Fruit fly (Drosophila melanogaster) whole organism, prepupa: ENCODE data around the gene CG34175.

Experiments
- Blimp-1 ChIP-seq: fragments of 200-800 bp; sonication (Bioruptor generic); optimal IDR thresholded peaks from 3 replicates; lab custom pipeline; 2017; ENCODE audit warnings: missing biosample characterization, missing genetic modification characterization, mild to moderate bottlenecking, moderate library complexity, missing genetic modification reagents
- CG10631 ChIP-seq: fragments of 200-800 bp; sonication (Bioruptor generic); optimal IDR thresholded peaks from 2 replicates; lab custom pipeline; 2016; ENCODE audit warnings: missing biosample characterization, missing genetic modification characterization
- CG10669 ChIP-seq: fragments of 200-800 bp; sonication (Bioruptor generic); optimal IDR thresholded peaks from 3 replicates; lab custom pipeline; 2018; ENCODE audit warnings: missing biosample characterization, mild to moderate bottlenecking, missing genetic modification characterization, moderate library complexity
- CG15336 ChIP-seq: fragments of 200-800 bp; sonication (Bioruptor generic); IDR thresholded peaks from 2 replicates; pipeline ENCODE4 v1.3.6; 2022; ENCODE audit warnings: missing biosample characterization, missing genetic modification characterization
- CG3032 ChIP-seq: fragments of 200-800 bp; optimal IDR thresholded peaks from 2 replicates; lab custom pipeline; 2019; ENCODE audit warnings: missing biosample characterization, mild to moderate bottlenecking, missing genetic modification characterization, moderate library complexity
- CG32006 ChIP-seq: fragments of 200-800 bp; sonication (Bioruptor generic); optimal IDR thresholded peaks from 3 replicates; lab custom pipeline; 2017; ENCODE audit warnings: missing biosample characterization, mild to moderate bottlenecking, missing genetic modification characterization
- CG34406 ChIP-seq: fragments of 200-800 bp; sonication (Bioruptor generic); optimal IDR thresholded peaks from 3 replicates; lab custom pipeline; 2016; ENCODE audit warnings: missing biosample characterization, missing genetic modification characterization
- CG4318 ChIP-seq: fragments of 200-800 bp; sonication (Bioruptor generic); optimal IDR thresholded peaks from 3 replicates; lab custom pipeline; 2017; ENCODE audit warnings: missing biosample characterization, mild to moderate bottlenecking, missing genetic modification characterization
- CG6163 ChIP-seq: fragments of 200-800 bp; sonication (Bioruptor generic); IDR thresholded peaks from 3 replicates; pipeline ENCODE4 v1.3.6; 2022; ENCODE audit warnings: missing biosample characterization, missing genetic modification characterization
- CG6808 ChIP-seq: fragments of 200-800 bp; sonication (Bioruptor generic); optimal IDR thresholded peaks from 3 replicates; lab custom pipeline; 2017; ENCODE audit warnings: missing biosample characterization, missing genetic modification characterization, mild to moderate bottlenecking, moderate library complexity, missing genetic modification reagents
- CG8119 ChIP-seq: fragments of 200-800 bp; sonication (Bioruptor generic); IDR thresholded peaks from 3 replicates; pipeline ENCODE4 v1.3.6; 2022; ENCODE audit warnings: missing biosample characterization, missing genetic modification characterization
- CG9139 ChIP-seq: fragments of 200-800 bp; sonication (Bioruptor generic); optimal IDR thresholded peaks from 3 replicates; lab custom pipeline; 2017; ENCODE audit warnings: missing biosample characterization, mild to moderate bottlenecking, missing genetic modification characterization
- Eip78C ChIP-seq: fragments of 200-800 bp; sonication (Bioruptor generic); peaks from one replicate; lab custom pipeline; 2016; ENCODE audit warnings: missing biosample characterization, missing genetic modification characterization
- Eip93F ChIP-seq: fragments of 200-800 bp; sonication (Bioruptor generic); optimal IDR thresholded peaks from 2 replicates; lab custom pipeline; 2016; ENCODE audit warnings: missing biosample characterization, mild to moderate bottlenecking, missing genetic modification characterization
- Ets21C ChIP-seq: fragments of 200-800 bp; sonication (Bioruptor generic); optimal IDR thresholded peaks from 3 replicates; lab custom pipeline; 2016; ENCODE audit warnings: missing biosample characterization, missing genetic modification characterization
- Gug ChIP-seq: fragments of 200-800 bp; sonication (Bioruptor generic); IDR thresholded peaks from 2 replicates; pipeline ENCODE4 v1.3.6; 2022; ENCODE audit warnings: missing biosample characterization, missing genetic modification characterization
- Hr38 ChIP-seq: sonication (Bioruptor generic); optimal IDR thresholded peaks from 2 replicates; lab custom pipeline; 2016; ENCODE audit warnings: missing biosample characterization, missing genetic modification characterization
- Hr39 ChIP-seq: fragments of 200-800 bp; sonication (Bioruptor generic); optimal IDR thresholded peaks from 2 replicates; lab custom pipeline; 2016; ENCODE audit warnings: missing biosample characterization, missing genetic modification characterization
- Lpt ChIP-seq: fragments of 200-800 bp; sonication (Bioruptor generic); optimal IDR thresholded peaks from 3 replicates; lab custom pipeline; 2016; ENCODE audit warnings: missing biosample characterization, missing genetic modification characterization
- Met ChIP-seq: fragments of 200-800 bp; sonication (Bioruptor generic); optimal IDR thresholded peaks from 3 replicates; lab custom pipeline; 2016; ENCODE audit warnings: missing biosample characterization, missing genetic modification characterization
- Smox ChIP-seq: fragments of 200-800 bp; sonication (Bioruptor generic); optimal IDR thresholded peaks from 3 replicates; lab custom pipeline; 2016; ENCODE audit warnings: missing biosample characterization, missing genetic modification characterization
- Sox102F ChIP-seq: fragments of 200-800 bp; sonication (Bioruptor generic); optimal IDR thresholded peaks from 2 replicates; lab custom pipeline; 2016; ENCODE audit warnings: missing biosample characterization, mild to moderate bottlenecking, missing genetic modification characterization
- Sox14 ChIP-seq: fragments of 200-800 bp; sonication (Bioruptor generic); optimal IDR thresholded peaks from 3 replicates; lab custom pipeline; 2016; ENCODE audit warnings: missing biosample characterization, missing genetic modification characterization
- Sox15 ChIP-seq: fragments of 200-800 bp; sonication (Bioruptor generic); optimal IDR thresholded peaks from 3 replicates; lab custom pipeline; 2016; ENCODE audit warnings: missing biosample characterization, missing genetic modification characterization
- acj6 ChIP-seq: fragments of 200-800 bp; sonication (Bioruptor generic); optimal IDR thresholded peaks from 3 replicates; lab custom pipeline; 2016; ENCODE audit warnings: missing biosample characterization, missing genetic modification characterization
- dsx ChIP-seq: fragments of 200-800 bp; optimal IDR thresholded peaks from 3 replicates; lab custom pipeline; 2019; ENCODE audit warnings: missing biosample characterization, mild to moderate bottlenecking, missing genetic modification characterization, moderate library complexity; ENCODE audit not compliant: poor library complexity, severe bottlenecking
- eg ChIP-seq: fragments of 200-800 bp; sonication (Bioruptor generic); IDR thresholded peaks from 3 replicates; pipeline ENCODE4 v1.3.6; 2022; ENCODE audit warnings: missing biosample characterization, missing genetic modification characterization
- esn ChIP-seq: fragments of 200-800 bp; sonication (Bioruptor generic); optimal IDR thresholded peaks from 2 replicates; lab custom pipeline; 2016; ENCODE audit warnings: missing biosample characterization, mild to moderate bottlenecking, missing genetic modification characterization, moderate library complexity
- fd59A ChIP-seq: fragments of 200-800 bp; sonication (Bioruptor generic); optimal IDR thresholded peaks from 2 replicates; lab custom pipeline; 2017; ENCODE audit warnings: missing biosample characterization, mild to moderate bottlenecking, missing genetic modification characterization, missing genetic modification reagents
- fd85E ChIP-seq: fragments of 200-800 bp; sonication (Bioruptor generic); optimal IDR thresholded peaks from 3 replicates; lab custom pipeline; 2016; ENCODE audit warnings: missing biosample characterization, missing genetic modification characterization
- fkh ChIP-seq: fragments of 200-800 bp; sonication (Bioruptor generic); optimal IDR thresholded peaks from 3 replicates; lab custom pipeline; 2017; ENCODE audit warnings: missing biosample characterization, mild to moderate bottlenecking, missing genetic modification characterization, moderate library complexity
- lz ChIP-seq: fragments of 200-800 bp; sonication (Bioruptor generic); optimal IDR thresholded peaks from 3 replicates; lab custom pipeline; 2016; ENCODE audit warnings: missing biosample characterization, missing genetic modification characterization
- net ChIP-seq: fragments of 200-800 bp; sonication (Bioruptor generic); optimal IDR thresholded peaks from 3 replicates; lab custom pipeline; 2016; ENCODE audit warnings: missing biosample characterization, missing genetic modification characterization
- salr ChIP-seq, 2 experiments: fragments of 200-800 bp; sonication (Bioruptor generic); optimal IDR thresholded peaks; 3 replicates each; lab custom pipeline; 2016 to 2018; ENCODE audit warnings: missing biosample characterization in 2 of 2, missing genetic modification characterization in 2 of 2, mild to moderate bottlenecking in 1 of 2
- spab ChIP-seq: fragments of 200-800 bp; sonication (Bioruptor generic); optimal IDR thresholded peaks from 2 replicates; lab custom pipeline; 2017; ENCODE audit warnings: missing biosample characterization, mild to moderate bottlenecking, missing genetic modification characterization, missing genetic modification reagents
- ss ChIP-seq, 2 experiments: fragments of 200-800 bp; sonication (Bioruptor generic); optimal IDR thresholded peaks; 2 replicates in 1 of 2; 3 replicates in 1 of 2; lab custom pipeline; 2017 to 2018; ENCODE audit warnings: mild to moderate bottlenecking in 2 of 2, missing biosample characterization in 2 of 2, missing genetic modification characterization in 2 of 2, moderate library complexity in 1 of 2
- svp ChIP-seq: fragments of 200-800 bp; sonication (Bioruptor generic); peaks from one replicate; lab custom pipeline; 2016; ENCODE audit warnings: missing biosample characterization, missing genetic modification characterization
- vri ChIP-seq: fragments of 200-800 bp; sonication (Bioruptor generic); optimal IDR thresholded peaks from 3 replicates; lab custom pipeline; 2016; ENCODE audit warnings: missing biosample characterization, mild to moderate bottlenecking, missing genetic modification characterization

Gene CG34175

DNA sequence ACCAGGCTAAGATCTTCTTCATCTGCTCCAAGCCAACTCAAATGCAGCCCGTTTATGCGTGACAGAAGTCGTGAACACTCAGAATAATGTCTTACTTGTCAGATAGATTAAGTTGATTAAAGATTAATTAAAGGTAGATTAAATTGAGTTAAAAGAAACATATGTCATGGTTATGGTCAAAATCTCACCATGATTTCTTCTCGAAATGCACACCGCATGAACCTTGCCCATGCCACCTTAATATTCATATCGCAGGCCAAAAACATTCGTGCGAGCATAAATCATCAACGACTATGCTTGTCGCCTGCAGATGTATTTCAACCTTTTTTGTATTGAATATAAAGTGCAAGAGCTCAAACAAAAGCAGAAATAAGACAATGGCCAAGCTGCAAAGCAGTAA lies 39.2 kb downstream of the CG34175 start (continued):
- TF ChIP-seq Sox102F (GFP tag; lab: Kevin White, UChicago) (peak; percentile 95), CG8119 (GFP tag; lab: Robert Waterston, UW) (peak; percentile 93), CG6808 (GFP tag; lab: Kevin White, UChicago) (peak; percentile 53), CG3032 (peak; percentile 71), Blimp-1 (GFP tag; lab: Kevin White, UChicago) (peak; percentile 66), vri (peak; percentile 95), Eip78C (GFP tag; lab: Kevin White, UChicago) (peak; percentile 94), Sox14 (peak; percentile 93), Hr38 (GFP tag; lab: Kevin White, UChicago) (no peak), Sox15 (GFP tag; lab: Kevin White, UChicago) (no peak), Eip93F (GFP tag; lab: Kevin White, UChicago) (peak; percentile 53), eg (GFP tag; lab: Robert Waterston, UW) (peak; percentile 91), Met (GFP tag; lab: Kevin White, UChicago) (peak; percentile 89)

DNA sequence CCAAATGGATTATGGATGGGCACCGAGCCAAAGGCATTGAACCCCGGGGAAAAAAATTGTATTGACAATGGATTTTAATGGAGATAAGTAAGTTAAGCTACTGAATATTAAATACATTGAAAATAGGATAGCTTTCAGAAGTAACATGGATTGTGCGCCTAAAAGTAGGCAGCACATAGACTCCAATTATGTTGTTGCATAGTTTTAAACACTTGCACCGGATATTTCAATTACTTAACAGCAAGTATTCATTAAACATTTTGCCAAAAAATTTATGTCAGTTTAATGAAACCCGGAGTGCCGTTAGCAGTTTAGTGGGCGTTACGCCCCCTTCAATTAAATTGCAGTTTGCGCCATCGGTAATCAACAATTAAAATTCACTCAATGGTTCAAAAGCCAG lies 40.3 kb downstream of the CG34175 start:
- TF ChIP-seq CG15336 (GFP tag; lab: Robert Waterston, UW) (no peak), spab (GFP tag; lab: Kevin White, UChicago) (no peak), Met (GFP tag; lab: Kevin White, UChicago) (no peak), ss (GFP tag; optimal IDR thresholded peaks at IDR 0.05; lab: Kevin White, UChicago) (no peak), Sox15 (GFP tag; lab: Kevin White, UChicago) (no peak), CG4318 (GFP tag; lab: Kevin White, UChicago) (no peak), CG6163 (GFP tag; lab: Robert Waterston, UW) (no peak), fkh (GFP tag; lab: Kevin White, UChicago) (no peak), Eip78C (GFP tag; lab: Kevin White, UChicago) (no peak), fd59A (GFP tag; lab: Kevin White, UChicago) (no peak), Ets21C (no peak), Hr39 (GFP tag; lab: Kevin White, UChicago) (no peak), CG9139 (GFP tag; lab: Kevin White, UChicago) (no peak), Sox14 (no peak)

dm6 chr2L:3439502-3439901 lies 41.7 kb downstream of the CG34175 start:
- no peak for TF ChIP-seq CG34406
- TF ChIP-seq CG3032 = no peak
- TF ChIP-seq CG6163 (GFP tag; lab: Robert Waterston, UW) = no peak
- TF ChIP-seq CG32006 (GFP tag; lab: Kevin White, UChicago) = peak; percentile 19
- TF ChIP-seq Hr39 (GFP tag; lab: Kevin White, UChicago) = no peak
- no peak for TF ChIP-seq CG10669 (GFP tag; lab: Kevin White, UChicago)
- TF ChIP-seq salr (GFP tag; optimal IDR thresholded peaks at IDR 0.05; lab: Kevin White, UChicago) = no peak
- TF ChIP-seq svp (GFP tag; lab: Kevin White, UChicago) = peak; percentile 28
- no peak for TF ChIP-seq Hr38 (GFP tag; lab: Kevin White, UChicago)
- TF ChIP-seq Lpt = no peak
- TF ChIP-seq dsx (GFP tag; lab: Kevin White, UChicago) = no peak
- no peak for TF ChIP-seq CG6808 (GFP tag; lab: Kevin White, UChicago)
- no peak for TF ChIP-seq CG9139 (GFP tag; lab: Kevin White, UChicago)
- TF ChIP-seq Met (GFP tag; lab: Kevin White, UChicago) = no peak
- no peak for TF ChIP-seq lz (GFP tag; lab: Kevin White, UChicago)
- no peak for TF ChIP-seq CG10631 (GFP tag; lab: Kevin White, UChicago)
- no peak for TF ChIP-seq CG8119 (GFP tag; lab: Robert Waterston, UW)
- peak; percentile 13 for TF ChIP-seq Eip78C (GFP tag; lab: Kevin White, UChicago)
- no peak for TF ChIP-seq acj6 (GFP tag; lab: Kevin White, UChicago)
- no peak for TF ChIP-seq net (GFP tag; lab: Kevin White, UChicago)
- TF ChIP-seq fd85E (GFP tag; lab: Kevin White, UChicago) = no peak
- TF ChIP-seq esn (GFP tag; lab: Kevin White, UChicago) = no peak
- TF ChIP-seq CG15336 (GFP tag; lab: Robert Waterston, UW) = peak; percentile 28; the same call in 1 of the 2 replicates
- no peak for TF ChIP-seq Smox
- no peak for TF ChIP-seq Sox102F (GFP tag; lab: Kevin White, UChicago)
- no peak for TF ChIP-seq Gug
- TF ChIP-seq, all 60 proteins: peak for 4
